Worm (Caenorhabditis elegans): Measurements from ENCODE around the gene oatr-1.
A peak's percentile ranks its signal among the peaks of the same experiment; 100 is the strongest.

oatr-1 gene

DNA sequence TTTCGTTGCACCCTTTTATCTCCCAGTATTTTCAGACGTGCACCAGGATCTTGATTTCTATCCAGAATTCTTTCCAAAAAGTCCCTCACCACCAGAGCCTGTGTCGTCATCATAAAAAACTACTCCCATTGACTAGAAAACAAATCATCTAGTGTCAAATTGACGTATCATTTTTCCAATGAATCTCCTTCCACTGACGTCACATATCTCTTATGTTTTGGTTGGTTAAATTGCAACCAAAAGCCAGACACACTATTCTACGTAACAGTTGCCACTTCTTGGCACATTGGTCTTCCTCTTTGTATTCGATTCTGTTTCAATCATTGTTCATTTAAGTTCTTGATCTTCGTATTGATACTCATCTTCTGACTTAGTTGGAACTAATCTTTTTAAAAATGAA is 2.1 kb upstream of the oatr-1 start:
- TF ChIP-seq aha-1 (tag), result peak; percentile 65
- TF ChIP-seq unc-130 (GFP tag; optimal IDR thresholded peaks at IDR 0.05), result no peak
- no peak for TF ChIP-seq jun-1 (tag; optimal IDR thresholded peaks at IDR 0.05)
- TF ChIP-seq daf-16 (GFP tag; optimal IDR thresholded peaks at IDR 0.05), result peak in 1 of 2 experiments; percentile 72
- TF ChIP-seq daf-16 (tag; optimal IDR thresholded peaks at IDR 0.05), result no peak
- peak; percentile 63 for TF ChIP-seq nhr-11 (tag; optimal IDR thresholded peaks at IDR 0.05)

DNA sequence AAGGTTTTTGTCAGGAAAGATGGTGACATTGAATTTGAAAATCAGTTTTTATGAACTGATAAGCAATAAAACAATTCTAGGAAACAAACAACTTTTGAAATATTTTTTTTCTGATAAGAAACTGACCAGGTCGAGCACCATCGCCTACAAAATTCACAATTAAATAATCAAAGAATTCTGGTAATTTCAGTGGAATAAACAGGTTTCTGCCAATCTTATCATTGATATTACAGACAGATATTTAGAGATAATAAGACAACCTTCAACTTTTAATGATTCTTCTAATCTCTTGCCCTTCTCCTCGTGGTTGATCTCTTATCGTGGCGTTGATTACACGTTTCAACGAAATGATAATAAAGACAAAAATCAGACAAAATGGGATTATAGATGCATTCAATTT is 399 bp upstream of the oatr-1 start:
- TF ChIP-seq fkh-10 (GFP tag; optimal IDR thresholded peaks at IDR 0.05) (no peak), nhr-42 (GFP tag; IDR thresholded peaks at IDR 0.05) (no peak), nhr-25 (tag; optimal IDR thresholded peaks at IDR 0.05; ENCODE audit: borderline replicate concordance, insufficient read depth) (no peak), unc-62 (GFP tag; optimal IDR thresholded peaks at IDR 0.05 in 1 of 2) (peak in 1 of 2 experiments; percentile 72), unc-62 (tag; optimal IDR thresholded peaks at IDR 0.05) (no peak), Y48G9A.11 (GFP tag; IDR thresholded peaks at IDR 0.05) (no peak), unc-130 (GFP tag; optimal IDR thresholded peaks at IDR 0.05) (no peak), mep-1 (tag; optimal IDR thresholded peaks at IDR 0.05) (no peak), arid-1 (GFP tag; conservative IDR thresholded peaks at IDR 0.05) (no peak), lir-3 (tag; optimal IDR thresholded peaks at IDR 0.05) (no peak), F10B5.3 (tag; optimal IDR thresholded peaks at IDR 0.05) (no peak), egl-43 (GFP tag; IDR thresholded peaks at IDR 0.05) (no peak), mxl-2 (GFP tag; conservative IDR thresholded peaks at IDR 0.05) (no peak), T20F7.1 (GFP tag; optimal IDR thresholded peaks at IDR 0.05) (no peak), nhr-48 (tag; optimal IDR thresholded peaks at IDR 0.05) (peak; percentile 76), ZK337.2 (GFP tag; IDR thresholded peaks at IDR 0.05) (no peak), dpl-1 (GFP tag; optimal IDR thresholded peaks at IDR 0.05) (no peak), dmd-6 (GFP tag; IDR thresholded peaks at IDR 0.05) (peak; percentile 86), ctbp-1 (GFP tag; IDR thresholded peaks at IDR 0.05) (no peak), dmd-8 (GFP tag; IDR thresholded peaks at IDR 0.05) (no peak), ama-1 (optimal IDR thresholded peaks at IDR 0.05) (no peak), hlh-11 (tag; optimal IDR thresholded peaks at IDR 0.05) (peak; percentile 87), ceh-62 (tag; optimal IDR thresholded peaks at IDR 0.05) (no peak), nhr-28 (tag; optimal IDR thresholded peaks at IDR 0.05) (peak; percentile 59), fos-1 (tag; optimal IDR thresholded peaks at IDR 0.05) (no peak), F44E2.7 (GFP tag; IDR thresholded peaks at IDR 0.05) (no peak), ceh-20 (GFP tag; IDR thresholded peaks at IDR 0.05) (peak; percentile 34; the same call in 1 of the 2 replicates), set-16 (GFP tag; IDR thresholded peaks at IDR 0.05) (no peak), rbr-2 (tag; optimal IDR thresholded peaks at IDR 0.05) (no peak), attf-4 (tag; optimal IDR thresholded peaks at IDR 0.05) (no peak), vab-7 (GFP tag; IDR thresholded peaks at IDR 0.05) (no peak), sdz-12 (GFP tag; optimal IDR thresholded peaks at IDR 0.05) (no peak), hmg-1.1 (GFP tag; IDR thresholded peaks at IDR 0.05) (no peak), nhr-6 (tag; optimal IDR thresholded peaks at IDR 0.05) (no peak), nhr-77 (tag; optimal IDR thresholded peaks at IDR 0.05) (peak; percentile 31), mes-2 (tag; optimal IDR thresholded peaks at IDR 0.05; ENCODE audit: poor library complexity, severe bottlenecking) (no peak), ztf-7 (tag; optimal IDR thresholded peaks at IDR 0.05) (no peak), Y105C5A.15 (GFP tag; IDR thresholded peaks at IDR 0.05) (no peak), hlh-30 (tag; optimal IDR thresholded peaks at IDR 0.05; ENCODE audit: insufficient read depth) (peak; percentile 6), gei-8 (GFP tag; optimal IDR thresholded peaks at IDR 0.05) (no peak), R02D3.7 (tag; optimal IDR thresholded peaks at IDR 0.05) (no peak), madf-5 (GFP tag; IDR thresholded peaks at IDR 0.05) (no peak), dmd-9 (GFP tag; IDR thresholded peaks at IDR 0.05) (no peak), nhr-10 (tag; optimal IDR thresholded peaks at IDR 0.05) (no peak), mxl-3 (GFP tag; optimal IDR thresholded peaks at IDR 0.05) (peak; percentile 88), tag-97 (GFP tag; IDR thresholded peaks at IDR 0.05) (no peak), Y75B8A.6 (GFP tag; IDR thresholded peaks at IDR 0.05) (no peak)
